Worm (Caenorhabditis elegans) whole organism, late embryonic: ENCODE results near the gene nhr-219.

Source experiments
- F13H6.1 ChIP-seq: sonication (generic microtip); optimal IDR thresholded peaks from 2 replicates; lab custom pipeline; 2016; ENCODE audit warnings: missing genetic modification characterization, missing compliant biosample characterization
- ceh-6 ChIP-seq: fragments of 200-800 bp; sonication (Bioruptor generic); optimal IDR thresholded peaks from 2 replicates; lab custom pipeline; 2018; ENCODE audit warnings: mild to moderate bottlenecking, missing genetic modification characterization, missing compliant biosample characterization
- elt-2 ChIP-seq: sonication (generic microtip); optimal IDR thresholded peaks from 2 replicates; lab custom pipeline; 2016; ENCODE audit warnings: missing genetic modification reagents, missing genetic modification characterization, missing compliant biosample characterization
- gmeb-2 ChIP-seq: sonication (generic microtip); optimal IDR thresholded peaks from 2 replicates; lab custom pipeline; 2016; ENCODE audit warnings: missing genetic modification characterization, inconsistent platforms, missing compliant biosample characterization
- hlh-30 ChIP-seq: sonication (generic microtip); optimal IDR thresholded peaks from 2 replicates; lab custom pipeline; 2017; ENCODE audit warnings: antibody characterized with exemption, missing genetic modification characterization, missing compliant biosample characterization; ENCODE audit not compliant: insufficient read depth
- lin-11 ChIP-seq: fragments of 200-800 bp; sonication (Bioruptor generic); optimal IDR thresholded peaks from 2 replicates; lab custom pipeline; 2018; ENCODE audit warnings: mild to moderate bottlenecking, missing genetic modification characterization, missing compliant biosample characterization
- pqm-1 ChIP-seq: sonication (generic microtip); optimal IDR thresholded peaks from 2 replicates; lab custom pipeline; 2016; ENCODE audit warnings: missing genetic modification characterization, missing compliant biosample characterization
- ref-2 ChIP-seq: sonication (generic microtip); optimal IDR thresholded peaks from 2 replicates; lab custom pipeline; 2016; ENCODE audit warnings: missing genetic modification characterization, missing compliant biosample characterization
- tbx-2 ChIP-seq: sonication (generic microtip); optimal IDR thresholded peaks from 2 replicates; lab custom pipeline; 2016; ENCODE audit warnings: missing genetic modification characterization, missing compliant biosample characterization
- ttx-3 ChIP-seq: sonication (generic microtip); optimal IDR thresholded peaks from 2 replicates; lab custom pipeline; 2016; ENCODE audit warnings: missing genetic modification reagents, missing genetic modification characterization, missing compliant biosample characterization
- zip-5 ChIP-seq: sonication (generic microtip); optimal IDR thresholded peaks from 2 replicates; lab custom pipeline; 2016; ENCODE audit warnings: missing genetic modification characterization, missing compliant biosample characterization

DNA sequence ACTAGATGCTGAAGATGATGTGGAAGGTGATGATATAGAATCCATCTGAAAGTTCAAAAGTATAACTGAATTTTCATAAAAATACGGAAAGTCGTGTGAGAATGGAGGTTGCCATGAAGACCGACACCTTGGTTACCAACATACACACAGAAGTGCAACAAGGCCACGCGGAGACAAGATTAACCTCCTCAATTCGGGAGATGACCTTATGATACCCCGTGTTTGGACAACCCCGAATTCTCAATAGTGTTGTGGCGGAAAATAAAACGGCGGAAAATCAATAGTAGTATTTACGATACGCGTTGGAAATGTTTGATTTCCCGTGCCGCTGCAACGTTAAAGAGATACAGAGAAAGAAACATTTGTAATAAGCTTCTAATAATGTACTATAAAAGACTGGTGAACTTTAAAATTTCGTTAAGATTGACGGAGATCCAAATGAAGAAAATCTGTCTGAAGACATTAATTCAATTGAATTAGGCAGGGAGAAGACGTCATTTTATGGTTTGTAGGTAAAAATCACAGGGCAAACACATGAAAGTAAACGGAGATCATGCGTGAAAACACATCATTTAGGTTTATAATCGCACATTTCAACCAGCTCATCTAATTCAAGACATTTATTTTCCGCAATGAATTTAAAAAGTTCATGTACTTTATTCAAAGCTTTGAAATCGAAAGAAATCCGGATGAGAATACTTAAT, 1.8 kb downstream of the nhr-219 start, which contains the start of gene nhr-44:
- TF ChIP-seq tbx-2 (tag; lab: Kevin White, UChicago) (no peak), gmeb-2 (tag; lab: Kevin White, UChicago) (no peak), zip-5 (tag; lab: Kevin White, UChicago) (no peak), lin-11 (no peak), ceh-6 (GFP tag; lab: Kevin White, UChicago) (no peak), ttx-3 (tag; lab: Kevin White, UChicago) (no peak), hlh-30 (tag; lab: Kevin White, UChicago) (no peak), pqm-1 (no peak), elt-2 (tag; lab: Kevin White, UChicago) (no peak), F13H6.1 (tag; lab: Kevin White, UChicago) (no peak), ref-2 (tag; lab: Kevin White, UChicago) (no peak)
